Worm (Caenorhabditis elegans) whole organism, L1 larva: ENCODE results near the gene C31C9.9.
"Not testable (repeated sequence)": the region's sequence is repeated elsewhere in the genome, so short reads cannot be mapped to it uniquely, and the experiment has no call there.

Experiments used
- C04F5.9 ChIP-seq: sonication (generic microtip); optimal IDR thresholded peaks from 2 replicates; lab custom pipeline; 2016; ENCODE audit warnings: missing genetic modification characterization, missing compliant biosample characterization
- C16A3.4 ChIP-seq: fragments of 150-350 bp; optimal IDR thresholded peaks from 2 replicates; lab custom pipeline; 2014; ENCODE audit warnings: missing biosample characterization, missing genetic modification characterization
- ama-1 ChIP-seq: fragments of 150-350 bp; optimal IDR thresholded peaks from 2 replicates; lab custom pipeline; 2014
- blmp-1 ChIP-seq: fragments of 150-350 bp; optimal IDR thresholded peaks from 2 replicates; lab custom pipeline; 2014; ENCODE audit warnings: missing biosample characterization, missing genetic modification characterization
- ceh-82 ChIP-seq, 3 experiments: fragments of 150-350 bp in 1 of 3; sonication (generic microtip) in 2 of 3; optimal IDR thresholded peaks; 2 replicates each; lab custom pipeline; 2014 to 2017; ENCODE audit warnings: missing biosample characterization in 3 of 3, missing genetic modification characterization in 3 of 3
- ceh-88 ChIP-seq: fragments of 200-800 bp; sonication (Bioruptor generic); IDR thresholded peaks from 2 replicates; pipeline ENCODE4 v1.3.6; 2022; ENCODE audit warnings: missing genetic modification characterization, missing compliant biosample characterization
- ceh-90 ChIP-seq: sonication (generic microtip); optimal IDR thresholded peaks from 2 replicates; lab custom pipeline; 2016; ENCODE audit warnings: missing genetic modification characterization, missing compliant biosample characterization
- dsc-1 ChIP-seq: sonication (generic microtip); optimal IDR thresholded peaks from 2 replicates; lab custom pipeline; 2016; ENCODE audit warnings: mild to moderate bottlenecking, missing genetic modification characterization, missing compliant biosample characterization
- efl-1 ChIP-seq, 4 experiments: fragments of 150-350 bp; optimal IDR thresholded peaks in 3 of 4; peaks in 1 of 4; 1 replicate in 1 of 4; 2 replicates in 3 of 4; lab custom pipeline; 2014; ENCODE audit warnings: missing biosample characterization in 2 of 4, missing genetic modification characterization in 2 of 4, missing genetic modification reagents in 2 of 4
- efl-3 ChIP-seq: fragments of 200-800 bp; sonication (Bioruptor generic); optimal IDR thresholded peaks from 2 replicates; lab custom pipeline; 2018; ENCODE audit warnings: mild to moderate bottlenecking, missing genetic modification characterization, missing compliant biosample characterization
- egl-27 ChIP-seq, 2 experiments: fragments of 150-350 bp in 1 of 2; sonication (generic microtip); optimal IDR thresholded peaks; 3 replicates each; lab custom pipeline; 2017 to 2018; ENCODE audit warnings: missing biosample characterization in 2 of 2, missing genetic modification characterization in 2 of 2, missing genetic modification reagents in 2 of 2
- elt-2 ChIP-seq: sonication (generic microtip); optimal IDR thresholded peaks from 2 replicates; lab custom pipeline; 2016; ENCODE audit warnings: missing genetic modification characterization, mild to moderate bottlenecking, inconsistent platforms, missing compliant biosample characterization, missing genetic modification reagents
- elt-3 ChIP-seq, 6 experiments: fragments of 150-350 bp in 1 of 6; sonication (generic microtip); optimal IDR thresholded peaks; 2 replicates each; lab custom pipeline; 2017 to 2018; ENCODE audit warnings: missing biosample characterization in 6 of 6, missing genetic modification characterization in 6 of 6, inconsistent platforms in 1 of 6
- ets-5 ChIP-seq: fragments of 200-800 bp; sonication (Bioruptor generic); IDR thresholded peaks from 2 replicates; pipeline ENCODE4 v1.3.6; 2022; ENCODE audit warnings: missing genetic modification characterization, missing compliant biosample characterization
- fkh-8 ChIP-seq: sonication (generic microtip); optimal IDR thresholded peaks from 2 replicates; lab custom pipeline; 2016; ENCODE audit warnings: mild to moderate bottlenecking, missing genetic modification characterization, missing compliant biosample characterization
- hpl-2 ChIP-seq: fragments of 150-350 bp; optimal IDR thresholded peaks from 2 replicates; lab custom pipeline; 2014; ENCODE audit warnings: missing biosample characterization, missing genetic modification reagents, missing genetic modification characterization
- irx-1 ChIP-seq: sonication (generic microtip); optimal IDR thresholded peaks from 2 replicates; lab custom pipeline; 2016; ENCODE audit warnings: missing genetic modification characterization, missing compliant biosample characterization
- isw-1 ChIP-seq: fragments of 200-800 bp; sonication (Bioruptor generic); IDR thresholded peaks from 2 replicates; pipeline ENCODE4 v1.3.6; 2022; ENCODE audit warnings: missing genetic modification characterization, missing compliant biosample characterization
- jun-1 ChIP-seq: fragments of 150-350 bp; optimal IDR thresholded peaks from 2 replicates; lab custom pipeline; 2014; ENCODE audit warnings: missing biosample characterization, missing genetic modification reagents, missing genetic modification characterization
- lin-14 ChIP-seq: fragments of 200-800 bp; sonication (Bioruptor generic); optimal IDR thresholded peaks from 2 replicates; lab custom pipeline; 2018; ENCODE audit warnings: mild to moderate bottlenecking, missing genetic modification characterization, moderate library complexity, missing compliant biosample characterization
- lin-15B ChIP-seq: fragments of 150-350 bp; sonication (generic microtip); optimal IDR thresholded peaks from 3 replicates; lab custom pipeline; 2014; ENCODE audit warnings: missing biosample characterization, missing genetic modification characterization
- lin-35 ChIP-seq, 2 experiments: fragments of 150-350 bp; optimal IDR thresholded peaks; 2 replicates each; lab custom pipeline; 2014; ENCODE audit warnings: missing biosample characterization in 2 of 2, missing genetic modification characterization in 2 of 2, missing genetic modification reagents in 2 of 2
- lin-39 ChIP-seq: fragments of 150-350 bp; optimal IDR thresholded peaks from 2 replicates; lab custom pipeline; 2014; ENCODE audit warnings: missing biosample characterization, missing genetic modification reagents, missing genetic modification characterization
- lir-3 ChIP-seq: sonication (generic microtip); optimal IDR thresholded peaks from 2 replicates; lab custom pipeline; 2016; ENCODE audit warnings: mild to moderate bottlenecking, missing genetic modification characterization, moderate library complexity, missing compliant biosample characterization; ENCODE audit not compliant: poor library complexity
- lsy-2 ChIP-seq, 2 experiments: fragments of 150-350 bp; optimal IDR thresholded peaks; 2 replicates each; lab custom pipeline; 2014; ENCODE audit warnings: missing biosample characterization in 2 of 2, missing genetic modification characterization in 2 of 2
- mdl-1 ChIP-seq, 2 experiments: fragments of 150-350 bp; optimal IDR thresholded peaks; 2 replicates each; lab custom pipeline; 2014 to 2017; ENCODE audit warnings: missing biosample characterization in 2 of 2, missing genetic modification characterization in 2 of 2, inconsistent platforms in 1 of 2
- mef-2 ChIP-seq: fragments of 150-350 bp; optimal IDR thresholded peaks from 2 replicates; lab custom pipeline; 2014; ENCODE audit warnings: missing biosample characterization, missing genetic modification characterization
- mep-1 ChIP-seq: fragments of 150-350 bp; optimal IDR thresholded peaks from 2 replicates; lab custom pipeline; 2014; ENCODE audit warnings: missing biosample characterization, missing genetic modification characterization
- nhr-19 ChIP-seq: fragments of 200-800 bp; sonication (Bioruptor generic); conservative IDR thresholded peaks from 2 replicates; pipeline ENCODE4 v1.3.6; 2022; ENCODE audit warnings: missing genetic modification characterization, missing compliant biosample characterization
- nhr-20 ChIP-seq: sonication (generic microtip); optimal IDR thresholded peaks from 2 replicates; lab custom pipeline; 2016; ENCODE audit warnings: mild to moderate bottlenecking, missing genetic modification characterization, missing compliant biosample characterization
- nhr-28 ChIP-seq: fragments of 150-350 bp; optimal IDR thresholded peaks from 2 replicates; lab custom pipeline; 2014; ENCODE audit warnings: missing biosample characterization, missing genetic modification characterization
- nhr-47 ChIP-seq: sonication (generic microtip); optimal IDR thresholded peaks from 2 replicates; lab custom pipeline; 2016; ENCODE audit warnings: mild to moderate bottlenecking, missing genetic modification characterization, moderate library complexity, missing compliant biosample characterization
- nhr-71 ChIP-seq: sonication (generic microtip); optimal IDR thresholded peaks from 2 replicates; lab custom pipeline; 2016; ENCODE audit warnings: mild to moderate bottlenecking, missing genetic modification characterization, moderate library complexity, missing compliant biosample characterization
- nhr-76 ChIP-seq: sonication (generic microtip); optimal IDR thresholded peaks from 2 replicates; lab custom pipeline; 2017; ENCODE audit warnings: missing biosample characterization, missing genetic modification characterization
- nhr-77 ChIP-seq: fragments of 150-350 bp; optimal IDR thresholded peaks from 2 replicates; lab custom pipeline; 2014; ENCODE audit warnings: missing biosample characterization, missing genetic modification characterization
- nhr-90 ChIP-seq: sonication (generic microtip); optimal IDR thresholded peaks from 2 replicates; lab custom pipeline; 2016; ENCODE audit warnings: mild to moderate bottlenecking, missing genetic modification characterization, missing compliant biosample characterization; ENCODE audit not compliant: poor library complexity
- pag-3 ChIP-seq: sonication (generic microtip); optimal IDR thresholded peaks from 2 replicates; lab custom pipeline; 2017; ENCODE audit warnings: missing genetic modification characterization, mild to moderate bottlenecking, missing compliant biosample characterization, antibody characterized with exemption, borderline replicate concordance; ENCODE audit not compliant: insufficient read depth
- pqm-1 ChIP-seq: sonication (generic microtip); optimal IDR thresholded peaks from 3 replicates; lab custom pipeline; 2017; ENCODE audit warnings: missing biosample characterization, missing genetic modification characterization
- rnt-1 ChIP-seq: sonication (generic microtip); optimal IDR thresholded peaks from 2 replicates; lab custom pipeline; 2016; ENCODE audit warnings: mild to moderate bottlenecking, missing genetic modification characterization, moderate library complexity, missing compliant biosample characterization
- skn-1 ChIP-seq: fragments of 150-350 bp; optimal IDR thresholded peaks from 2 replicates; lab custom pipeline; 2014; ENCODE audit warnings: missing biosample characterization, missing genetic modification characterization
- sptf-1 ChIP-seq: fragments of 150-350 bp; optimal IDR thresholded peaks from 2 replicates; lab custom pipeline; 2014; ENCODE audit warnings: missing biosample characterization, missing genetic modification characterization
- sup-37 ChIP-seq: fragments of 200-800 bp; sonication (Bioruptor generic); optimal IDR thresholded peaks from 2 replicates; lab custom pipeline; 2018; ENCODE audit warnings: mild to moderate bottlenecking, missing genetic modification characterization, missing compliant biosample characterization
- swsn-7 ChIP-seq: sonication (generic microtip); optimal IDR thresholded peaks from 2 replicates; lab custom pipeline; 2016; ENCODE audit warnings: missing genetic modification characterization, missing compliant biosample characterization
- unc-130 ChIP-seq: fragments of 150-350 bp; optimal IDR thresholded peaks from 2 replicates; lab custom pipeline; 2017; ENCODE audit warnings: missing biosample characterization, missing genetic modification characterization, inconsistent platforms
- unc-30 ChIP-seq: sonication (generic microtip); optimal IDR thresholded peaks from 2 replicates; lab custom pipeline; 2017; ENCODE audit warnings: missing biosample characterization, missing genetic modification characterization
- unc-86 ChIP-seq: sonication (generic microtip); optimal IDR thresholded peaks from 2 replicates; lab custom pipeline; 2016; ENCODE audit warnings: missing genetic modification characterization, missing compliant biosample characterization
- xbp-1 ChIP-seq: sonication (generic microtip); optimal IDR thresholded peaks from 2 replicates; lab custom pipeline; 2016; ENCODE audit warnings: missing genetic modification characterization, missing compliant biosample characterization
- zag-1 ChIP-seq: fragments of 150-350 bp; optimal IDR thresholded peaks from 2 replicates; lab custom pipeline; 2014; ENCODE audit warnings: missing biosample characterization, missing genetic modification characterization
- zip-4 ChIP-seq: fragments of 200-800 bp; sonication (Bioruptor generic); optimal IDR thresholded peaks from 2 replicates; lab custom pipeline; 2018; ENCODE audit warnings: mild to moderate bottlenecking, missing genetic modification characterization, moderate library complexity, missing compliant biosample characterization
- ztf-11 ChIP-seq, 2 experiments: sonication (generic microtip); optimal IDR thresholded peaks; 2 replicates each; lab custom pipeline; 2016 to 2017; ENCODE audit warnings: missing genetic modification characterization in 2 of 2, missing biosample characterization in 1 of 2, missing compliant biosample characterization in 1 of 2

The C31C9.9 gene

ce11 chrII:13654723-13655122, at the start of gene C31C9.9:
C31C9.9 (plus strand) TSS chrII:13655023.
- not testable (repeated sequence) for TF ChIP-seq rnt-1; nhr-28 (tag; lab: Kevin White, UChicago); unc-130 (tag; lab: Kevin White, UChicago)

ce11 chrII:13609655-13610054, 45.2 kb upstream of the C31C9.9 start, which contains the start of gene gst-20:
gst-20 (minus strand) TSS chrII:13609824.
- peak; percentile 3 to 23 for TF ChIP-seq efl-1 (optimal IDR thresholded peaks at IDR 0.05; lab: Kevin White, UChicago)
- TF ChIP-seq efl-1 (GFP tag; optimal IDR thresholded peaks at IDR 0.05 in 1 of 2; lab: Kevin White, UChicago), result peak in 1 of 2 experiments; percentile 90
- TF ChIP-seq mep-1 (tag; lab: Kevin White, UChicago), result peak; percentile 57
- no peak for TF ChIP-seq sptf-1 (tag; lab: Kevin White, UChicago)
- TF ChIP-seq ztf-11 (tag; optimal IDR thresholded peaks at IDR 0.05; lab: Kevin White, UChicago), result no peak
- TF ChIP-seq unc-130 (tag; lab: Kevin White, UChicago), result no peak
- TF ChIP-seq egl-27 (tag; optimal IDR thresholded peaks at IDR 0.05; lab: Kevin White, UChicago), result no peak
- TF ChIP-seq C04F5.9, result no peak
- no peak for TF ChIP-seq ceh-88 (GFP tag; lab: Robert Waterston, UW)
- no peak for TF ChIP-seq dsc-1 (tag; lab: Kevin White, UChicago)
- TF ChIP-seq nhr-20, result peak; percentile 91
- TF ChIP-seq nhr-47, result peak; percentile 52
- TF ChIP-seq fkh-8 (tag; lab: Kevin White, UChicago), result no peak
- TF ChIP-seq nhr-76 (tag; lab: Kevin White, UChicago), result no peak
- no peak for TF ChIP-seq C16A3.4 (tag; lab: Kevin White, UChicago)
- TF ChIP-seq unc-86 (tag; lab: Kevin White, UChicago), result no peak
- peak; percentile 35 to 92 for TF ChIP-seq mdl-1 (tag; optimal IDR thresholded peaks at IDR 0.05; lab: Kevin White, UChicago)
- peak; percentile 30 for TF ChIP-seq xbp-1 (tag; lab: Kevin White, UChicago)
- no peak for TF ChIP-seq zag-1 (tag; lab: Kevin White, UChicago)
- TF ChIP-seq ets-5 (GFP tag; lab: Robert Waterston, UW), result no peak
- TF ChIP-seq hpl-2 (GFP tag; lab: Kevin White, UChicago), result no peak
- TF ChIP-seq nhr-71 (tag; lab: Kevin White, UChicago), result peak; percentile 72
- peak; percentile 19; the same call in 1 of the 2 replicates for TF ChIP-seq nhr-19 (GFP tag; lab: Robert Waterston, UW)
- TF ChIP-seq nhr-77 (tag; lab: Kevin White, UChicago), result peak; percentile 88
- no peak for TF ChIP-seq unc-30 (tag; lab: Kevin White, UChicago)
- no peak for TF ChIP-seq nhr-28 (tag; lab: Kevin White, UChicago)
- peak; percentile 81 for TF ChIP-seq blmp-1 (tag; lab: Kevin White, UChicago)
- peak; percentile 10 for TF ChIP-seq rnt-1
- TF ChIP-seq ceh-90, result no peak
- peak; percentile 12 for TF ChIP-seq swsn-7 (tag; lab: Kevin White, UChicago)
- TF ChIP-seq mef-2, result no peak
- TF ChIP-seq elt-3 (tag; optimal IDR thresholded peaks at IDR 0.05; lab: Kevin White, UChicago), result peak in 5 of 6 experiments; percentile 39 to 78 (median 60)
- TF ChIP-seq lsy-2 (tag; optimal IDR thresholded peaks at IDR 0.05; lab: Kevin White, UChicago), result peak; percentile 18 to 26
- peak; percentile 84 for TF ChIP-seq pag-3 (tag; lab: Kevin White, UChicago)
- TF ChIP-seq jun-1 (tag; lab: Kevin White, UChicago), result no peak
- TF ChIP-seq irx-1 (tag; lab: Kevin White, UChicago), result no peak
- no peak for TF ChIP-seq zip-4
- no peak for TF ChIP-seq lir-3
- peak; percentile 9 for TF ChIP-seq elt-2 (tag; lab: Kevin White, UChicago)
- TF ChIP-seq lin-39 (tag; lab: Kevin White, UChicago), result no peak
- TF ChIP-seq isw-1 (GFP tag; lab: Robert Waterston, UW), result no peak
- no peak for TF ChIP-seq lin-15B
- TF ChIP-seq lin-14, result peak; percentile 90
- TF ChIP-seq nhr-90 (tag; lab: Kevin White, UChicago), result peak; percentile 75
- TF ChIP-seq lin-35 (GFP tag; optimal IDR thresholded peaks at IDR 0.05; lab: Kevin White, UChicago), result peak in 1 of 2 experiments; percentile 64
- no peak for TF ChIP-seq ama-1
- TF ChIP-seq sup-37 (GFP tag; lab: Kevin White, UChicago), result no peak
- TF ChIP-seq efl-3 (GFP tag; lab: Kevin White, UChicago), result no peak
- TF ChIP-seq skn-1 (tag; lab: Kevin White, UChicago), result peak; percentile 61
- TF ChIP-seq ceh-82 (tag; optimal IDR thresholded peaks at IDR 0.05; lab: Kevin White, UChicago), result peak in 2 of 3 experiments; percentile 7 to 18
- no peak for TF ChIP-seq pqm-1 (tag; lab: Kevin White, UChicago)
